Fruit fly (Drosophila melanogaster) whole organism, embryonic: ENCODE results near the gene fkh.
A peak's percentile ranks its signal among the peaks of the same experiment; 100 is the strongest.

Source experiments
- ATbp ChIP-seq: fragments of 200-800 bp; sonication (Bioruptor generic); optimal IDR thresholded peaks from 2 replicates; lab custom pipeline; 2017; ENCODE audit warnings: missing biosample characterization, mild to moderate bottlenecking, missing genetic modification characterization, missing genetic modification reagents
- Bteb2 ChIP-seq: fragments of 200-800 bp; sonication (Bioruptor generic); optimal IDR thresholded peaks from 2 replicates; lab custom pipeline; 2016; ENCODE audit warnings: missing biosample characterization, missing genetic modification characterization
- CG10431 ChIP-seq: fragments of 200-800 bp; sonication (Bioruptor generic); optimal IDR thresholded peaks from 3 replicates; lab custom pipeline; 2018; ENCODE audit warnings: missing biosample characterization, mild to moderate bottlenecking, missing genetic modification characterization
- CG11504 ChIP-seq: fragments of 200-800 bp; sonication (Bioruptor generic); optimal IDR thresholded peaks from 3 replicates; lab custom pipeline; 2019; ENCODE audit warnings: missing biosample characterization, mild to moderate bottlenecking, missing genetic modification characterization, moderate library complexity
- CG11723 ChIP-seq: fragments of 200-800 bp; sonication (Bioruptor generic); optimal IDR thresholded peaks from 2 replicates; lab custom pipeline; 2017; ENCODE audit warnings: missing biosample characterization, mild to moderate bottlenecking, missing genetic modification characterization
- CG13424 ChIP-seq: fragments of 200-800 bp; sonication (Bioruptor generic); optimal IDR thresholded peaks from 2 replicates; lab custom pipeline; 2019; ENCODE audit warnings: missing biosample characterization, mild to moderate bottlenecking, missing genetic modification characterization, moderate library complexity
- CG13775 ChIP-seq: fragments of 200-800 bp; sonication (Bioruptor generic); optimal IDR thresholded peaks from 3 replicates; lab custom pipeline; 2017; ENCODE audit warnings: missing biosample characterization, mild to moderate bottlenecking, missing genetic modification characterization
- CG16815 ChIP-seq: fragments of 200-800 bp; sonication (Bioruptor generic); optimal IDR thresholded peaks from 3 replicates; lab custom pipeline; 2017; ENCODE audit warnings: missing biosample characterization, mild to moderate bottlenecking, missing genetic modification characterization
- CG17361 ChIP-seq: fragments of 200-800 bp; sonication (Bioruptor generic); IDR thresholded peaks from 3 replicates; pipeline ENCODE4 v1.3.6; 2022; ENCODE audit warnings: missing biosample characterization, missing genetic modification characterization
- CG18476 ChIP-seq: fragments of 200-800 bp; sonication (Bioruptor generic); optimal IDR thresholded peaks from 2 replicates; lab custom pipeline; 2016; ENCODE audit warnings: missing biosample characterization, mild to moderate bottlenecking, missing genetic modification characterization
- CG30403 ChIP-seq: fragments of 200-800 bp; sonication (Bioruptor generic); optimal IDR thresholded peaks from 3 replicates; lab custom pipeline; 2016; ENCODE audit warnings: missing biosample characterization, missing genetic modification characterization
- CG31441 ChIP-seq: fragments of 200-800 bp; sonication (Bioruptor generic); IDR thresholded peaks from 2 replicates; pipeline ENCODE4 v1.3.6; 2022; ENCODE audit warnings: missing biosample characterization, missing genetic modification characterization
- CG34224 ChIP-seq: fragments of 200-800 bp; sonication (Bioruptor generic); IDR thresholded peaks from 3 replicates; pipeline ENCODE4 v1.3.6; 2022; ENCODE audit warnings: missing biosample characterization, missing genetic modification characterization; ENCODE audit not compliant: partially characterized antibody
- CG6254 ChIP-seq: fragments of 200-800 bp; sonication (Bioruptor generic); optimal IDR thresholded peaks from 3 replicates; lab custom pipeline; 2017; ENCODE audit warnings: mild to moderate bottlenecking, missing biosample characterization, missing genetic modification reagents, missing genetic modification characterization
- CG7839 ChIP-seq: fragments of 200-800 bp; sonication (Bioruptor generic); optimal IDR thresholded peaks from 3 replicates; lab custom pipeline; 2018; ENCODE audit warnings: missing biosample characterization, mild to moderate bottlenecking, missing genetic modification characterization, moderate library complexity
- CG9437 ChIP-seq: fragments of 200-800 bp; sonication (Bioruptor generic); optimal IDR thresholded peaks from 2 replicates; lab custom pipeline; 2018; ENCODE audit warnings: missing biosample characterization, mild to moderate bottlenecking, missing genetic modification characterization
- D ChIP-seq, 2 experiments: fragments of 200-800 bp in 1 of 2; fragments of >200 bp in 1 of 2; sonication (Bioruptor generic) in 1 of 2; optimal IDR thresholded peaks; 2 replicates in 1 of 2; 3 replicates in 1 of 2; lab custom pipeline; 2017; ENCODE audit warnings: mild to moderate bottlenecking in 1 of 2, missing biosample characterization in 1 of 2, missing genetic modification characterization in 1 of 2, missing genetic modification reagents in 1 of 2
- Drgx ChIP-seq: fragments of 200-800 bp; sonication (Bioruptor generic); IDR thresholded peaks from 2 replicates; pipeline ENCODE4 v1.3.6; 2022; ENCODE audit warnings: missing biosample characterization, missing genetic modification characterization
- Ets65A ChIP-seq: fragments of 200-800 bp; sonication (Bioruptor generic); peaks from one replicate; lab custom pipeline; 2016; ENCODE audit warnings: missing biosample characterization, missing genetic modification characterization
- Fer2 ChIP-seq: fragments of 200-800 bp; sonication (Bioruptor generic); optimal IDR thresholded peaks from 2 replicates; lab custom pipeline; 2018; ENCODE audit warnings: missing biosample characterization, mild to moderate bottlenecking, missing genetic modification characterization, moderate library complexity
- Med ChIP-seq: fragments of 200-800 bp; sonication (Bioruptor generic); peaks from one replicate; lab custom pipeline; 2016; ENCODE audit warnings: missing biosample characterization, missing genetic modification characterization, mild to moderate bottlenecking, inconsistent platforms, moderate library complexity
- Meics ChIP-seq: fragments of 200-800 bp; sonication (Bioruptor generic); optimal IDR thresholded peaks from 2 replicates; lab custom pipeline; 2017; ENCODE audit warnings: missing biosample characterization, mild to moderate bottlenecking, missing genetic modification characterization
- Pdp1 ChIP-seq, 2 experiments: fragments of 200-800 bp; sonication (Bioruptor generic); optimal IDR thresholded peaks; 3 replicates each; lab custom pipeline; 2016; ENCODE audit warnings: missing biosample characterization in 2 of 2, missing genetic modification characterization in 2 of 2, mild to moderate bottlenecking in 1 of 2, moderate library complexity in 1 of 2
- Sox100B ChIP-seq: fragments of 200-800 bp; sonication (Bioruptor generic); optimal IDR thresholded peaks from 3 replicates; lab custom pipeline; 2018; ENCODE audit warnings: missing biosample characterization, mild to moderate bottlenecking, missing genetic modification characterization
- bcd ChIP-seq: fragments of 200-800 bp; sonication (Bioruptor generic); optimal IDR thresholded peaks from 2 replicates; lab custom pipeline; 2017; ENCODE audit warnings: missing biosample characterization, mild to moderate bottlenecking, missing genetic modification characterization
- cas ChIP-seq: fragments of 200-800 bp; sonication (Bioruptor generic); IDR thresholded peaks from 2 replicates; pipeline ENCODE4 v1.3.6; 2022; ENCODE audit warnings: missing biosample characterization, missing genetic modification characterization
- croc ChIP-seq: fragments of 200-800 bp; sonication (Bioruptor generic); conservative IDR thresholded peaks from 3 replicates; pipeline ENCODE4 v1.3.6; 2022; ENCODE audit warnings: missing biosample characterization, missing genetic modification characterization
- crol ChIP-seq: fragments of 200-800 bp; sonication (Bioruptor generic); IDR thresholded peaks from 2 replicates; pipeline ENCODE4 v1.3.6; 2022; ENCODE audit warnings: missing biosample characterization, missing genetic modification characterization
- dmrt99B ChIP-seq: fragments of 200-800 bp; sonication (Bioruptor generic); optimal IDR thresholded peaks from 2 replicates; lab custom pipeline; 2018; ENCODE audit warnings: missing biosample characterization, mild to moderate bottlenecking, missing genetic modification characterization, moderate library complexity
- dysf ChIP-seq: fragments of 200-800 bp; sonication (Bioruptor generic); IDR thresholded peaks from 3 replicates; pipeline ENCODE4 v1.3.6; 2022; ENCODE audit warnings: missing biosample characterization, missing genetic modification characterization
- eve ChIP-seq, 2 experiments: fragments of >200 bp; optimal IDR thresholded peaks; 2 replicates each; lab custom pipeline; 2017; ENCODE audit warnings: missing biosample characterization in 2 of 2, missing genetic modification characterization in 2 of 2
- gem ChIP-seq: fragments of 200-800 bp; sonication (Bioruptor generic); optimal IDR thresholded peaks from 2 replicates; lab custom pipeline; 2019; ENCODE audit warnings: missing biosample characterization, mild to moderate bottlenecking, missing genetic modification characterization, moderate library complexity
- grau ChIP-seq: fragments of 200-800 bp; optimal IDR thresholded peaks from 3 replicates; lab custom pipeline; 2019; ENCODE audit warnings: missing biosample characterization, mild to moderate bottlenecking, missing genetic modification characterization, moderate library complexity
- gsb ChIP-seq: fragments of 200-800 bp; sonication (Bioruptor generic); IDR thresholded peaks from 2 replicates; pipeline ENCODE4 v1.3.6; 2022; ENCODE audit warnings: missing biosample characterization, missing genetic modification characterization
- insv ChIP-seq, 2 experiments: fragments of 200-800 bp; sonication (Bioruptor generic); optimal IDR thresholded peaks; 3 replicates each; lab custom pipeline; 2016 to 2018; ENCODE audit warnings: missing biosample characterization in 2 of 2, missing genetic modification characterization in 2 of 2
- lola ChIP-seq, 3 experiments: fragments of >200 bp in 2 of 3; fragments of 200-800 bp in 1 of 3; sonication (Bioruptor generic) in 1 of 3; optimal IDR thresholded peaks; 2 replicates each; lab custom pipeline; 2017 to 2019; ENCODE audit warnings: missing biosample characterization in 3 of 3, missing genetic modification characterization in 3 of 3, mild to moderate bottlenecking in 1 of 3, moderate library complexity in 1 of 3
- pros ChIP-seq: fragments of 200-800 bp; sonication (Bioruptor generic); optimal IDR thresholded peaks from 3 replicates; lab custom pipeline; 2019; ENCODE audit warnings: missing biosample characterization, mild to moderate bottlenecking, missing genetic modification characterization, moderate library complexity
- row ChIP-seq: fragments of 200-800 bp; sonication (Bioruptor generic); IDR thresholded peaks from 3 replicates; pipeline ENCODE4 v1.3.6; 2022; ENCODE audit warnings: missing biosample characterization, missing genetic modification characterization
- shn ChIP-seq: fragments of 200-800 bp; sonication (Bioruptor generic); optimal IDR thresholded peaks from 3 replicates; lab custom pipeline; 2016; ENCODE audit warnings: missing biosample characterization, missing genetic modification characterization
- twi ChIP-seq: fragments of 200-800 bp; optimal IDR thresholded peaks from 2 replicates; lab custom pipeline; 2019; ENCODE audit warnings: missing biosample characterization, mild to moderate bottlenecking, missing genetic modification characterization, moderate library complexity

Gene fkh

dm6 chr3R:28629186-28629979, 44.3 kb upstream of the fkh start (continued):
- peak in 1 of 2 experiments; percentile 29 for TF ChIP-seq eve (GFP tag; optimal IDR thresholded peaks at IDR 0.05; lab: Kevin White, UChicago)
- TF ChIP-seq CG18476 (GFP tag; lab: Kevin White, UChicago): no peak
- peak; percentile 23 for TF ChIP-seq CG13424 (tag; lab: Kevin White, UChicago)
- 0 out of 2 replicates have a peak, but pooled peaks have one; percentile 18 for TF ChIP-seq Drgx (GFP tag; lab: Robert Waterston, UW)
- no peak for TF ChIP-seq dysf (GFP tag; lab: Robert Waterston, UW)
- peak; percentile 20 for TF ChIP-seq CG30403
- TF ChIP-seq dmrt99B (tag; lab: Kevin White, UChicago): peak; percentile 47
- TF ChIP-seq CG9437: peak; percentile 15
- no peak for TF ChIP-seq CG34224
- peak; percentile 43 for TF ChIP-seq gem (tag; lab: Kevin White, UChicago)
- peak; percentile 62 for TF ChIP-seq crol (GFP tag; lab: Robert Waterston, UW)
- TF ChIP-seq lola (GFP tag; optimal IDR thresholded peaks at IDR 0.05; lab: Kevin White, UChicago): peak in 1 of 3 experiments; percentile 30
- no peak for TF ChIP-seq gsb (GFP tag; lab: Robert Waterston, UW)
- TF ChIP-seq row (GFP tag; lab: Robert Waterston, UW): peak; percentile 29; the same call in 1 of the 3 replicates
- peak in 1 of 2 experiments; percentile 85 for TF ChIP-seq Pdp1 (GFP tag; optimal IDR thresholded peaks at IDR 0.05; lab: Kevin White, UChicago)
- TF ChIP-seq grau (tag; lab: Kevin White, UChicago): peak; percentile 23
- no peak for TF ChIP-seq Bteb2 (GFP tag; lab: Kevin White, UChicago)
- TF ChIP-seq CG11504: peak; percentile 51
- no peak for TF ChIP-seq D (optimal IDR thresholded peaks at IDR 0.05; lab: Kevin White, UChicago)
- TF ChIP-seq D (GFP tag; optimal IDR thresholded peaks at IDR 0.05; lab: Kevin White, UChicago): peak; percentile 45
- peak; percentile 11 for TF ChIP-seq CG11723
- peak; percentile 41 for TF ChIP-seq Sox100B (GFP tag; lab: Kevin White, UChicago)

dm6 chr3R:28628696-28629095, 43.6 kb upstream of the fkh start:
- TF ChIP-seq ATbp (GFP tag; lab: Kevin White, UChicago) (peak; percentile 5), CG16815 (no peak), pros (GFP tag; lab: Kevin White, UChicago) (no peak), Meics (no peak), CG7839 (no peak), CG10431 (no peak), Pdp1 (GFP tag; optimal IDR thresholded peaks at IDR 0.05; lab: Kevin White, UChicago) (peak in 1 of 2 experiments; percentile 8), Fer2 (tag; lab: Kevin White, UChicago) (no peak), bcd (no peak), cas (GFP tag; lab: Robert Waterston, UW) (no peak), CG13775 (GFP tag; lab: Kevin White, UChicago) (no peak), insv (GFP tag; optimal IDR thresholded peaks at IDR 0.05; lab: Kevin White, UChicago) (no peak), CG6254 (GFP tag; lab: Kevin White, UChicago) (no peak), twi (no peak), CG17361 (GFP tag; lab: Robert Waterston, UW) (0 out of 3 replicates have a peak, but pooled peaks have one; percentile 61), Med (GFP tag; lab: Kevin White, UChicago) (no peak), shn (GFP tag; lab: Kevin White, UChicago) (no peak), croc (GFP tag; lab: Robert Waterston, UW) (no peak), CG31441 (GFP tag; lab: Robert Waterston, UW) (no peak), Ets65A (GFP tag; lab: Kevin White, UChicago) (peak; percentile 45)
